Worm (Caenorhabditis elegans) whole organism, L3 larva: ENCODE data around the gene B0024.3.

Experiments
- ceh-16 ChIP-seq: sonication (generic microtip); optimal IDR thresholded peaks from 2 replicates; lab custom pipeline; 2017; ENCODE audit warnings: missing biosample characterization, missing genetic modification characterization
- ceh-28 ChIP-seq: fragments of 150-350 bp; optimal IDR thresholded peaks from 2 replicates; lab custom pipeline; 2014; ENCODE audit warnings: missing biosample characterization, missing genetic modification reagents, missing genetic modification characterization
- daf-12 ChIP-seq: fragments of 150-350 bp; optimal IDR thresholded peaks from 2 replicates; lab custom pipeline; 2014; ENCODE audit warnings: missing biosample characterization, missing genetic modification reagents, missing genetic modification characterization
- egl-5 ChIP-seq: fragments of 150-350 bp; optimal IDR thresholded peaks from 2 replicates; lab custom pipeline; 2017; ENCODE audit warnings: missing biosample characterization, missing genetic modification reagents, missing genetic modification characterization, inconsistent platforms
- elt-2 ChIP-seq: sonication (generic microtip); optimal IDR thresholded peaks from 2 replicates; lab custom pipeline; 2016; ENCODE audit warnings: missing genetic modification reagents, mild to moderate bottlenecking, missing genetic modification characterization, missing compliant biosample characterization
- elt-3 ChIP-seq, 3 experiments: fragments of 150-350 bp in 1 of 3; sonication (generic microtip) in 2 of 3; optimal IDR thresholded peaks; 2 replicates in 2 of 3; 4 replicates in 1 of 3; lab custom pipeline; 2014 to 2017; ENCODE audit warnings: missing biosample characterization in 3 of 3, missing genetic modification characterization in 3 of 3
- eor-1 ChIP-seq, 2 experiments: fragments of 150-350 bp; optimal IDR thresholded peaks; 2 replicates each; lab custom pipeline; 2014 to 2018; ENCODE audit warnings: missing biosample characterization in 2 of 2, missing genetic modification characterization in 2 of 2
- fkh-10 ChIP-seq: sonication (generic microtip); optimal IDR thresholded peaks from 2 replicates; lab custom pipeline; 2017; ENCODE audit warnings: missing biosample characterization, missing genetic modification reagents, missing genetic modification characterization
- fkh-2 ChIP-seq: fragments of 150-350 bp; optimal IDR thresholded peaks from 2 replicates; lab custom pipeline; 2014; ENCODE audit warnings: missing biosample characterization, missing genetic modification reagents, missing genetic modification characterization
- hmg-11 ChIP-seq: sonication (generic microtip); optimal IDR thresholded peaks from 2 replicates; lab custom pipeline; 2016; ENCODE audit warnings: missing genetic modification characterization, missing compliant biosample characterization
- lin-15B ChIP-seq: fragments of 150-350 bp; optimal IDR thresholded peaks from 2 replicates; lab custom pipeline; 2014; ENCODE audit warnings: missing biosample characterization, missing genetic modification characterization
- lin-39 ChIP-seq: fragments of 150-350 bp; optimal IDR thresholded peaks from 2 replicates; lab custom pipeline; 2018; ENCODE audit warnings: missing biosample characterization, missing genetic modification reagents, missing genetic modification characterization
- mdl-1 ChIP-seq: fragments of 150-350 bp; optimal IDR thresholded peaks from 2 replicates; lab custom pipeline; 2014; ENCODE audit warnings: missing biosample characterization, missing genetic modification characterization
- nfya-1 ChIP-seq: sonication (generic microtip); optimal IDR thresholded peaks from 2 replicates; lab custom pipeline; 2017; ENCODE audit warnings: missing genetic modification characterization, mild to moderate bottlenecking, missing compliant biosample characterization, antibody characterized with exemption, moderate library complexity; ENCODE audit not compliant: insufficient read depth
- nhr-11 ChIP-seq: fragments of 150-350 bp; optimal IDR thresholded peaks from 2 replicates; lab custom pipeline; 2014; ENCODE audit warnings: missing biosample characterization, missing genetic modification characterization
- nhr-12 ChIP-seq: fragments of 150-350 bp; optimal IDR thresholded peaks from 2 replicates; lab custom pipeline; 2014; ENCODE audit warnings: missing biosample characterization, missing genetic modification characterization
- nhr-23 ChIP-seq: fragments of 150-350 bp; optimal IDR thresholded peaks from 2 replicates; lab custom pipeline; 2014; ENCODE audit warnings: missing biosample characterization, missing genetic modification reagents, missing genetic modification characterization
- nhr-237 ChIP-seq: fragments of 150-350 bp; optimal IDR thresholded peaks from 2 replicates; lab custom pipeline; 2014; ENCODE audit warnings: missing biosample characterization, missing genetic modification characterization
- nhr-25 ChIP-seq: sonication (generic microtip); optimal IDR thresholded peaks from 2 replicates; lab custom pipeline; 2017; ENCODE audit warnings: missing biosample characterization, missing genetic modification characterization
- nhr-28 ChIP-seq: fragments of 150-350 bp; optimal IDR thresholded peaks from 2 replicates; lab custom pipeline; 2014; ENCODE audit warnings: missing biosample characterization, missing genetic modification characterization
- nhr-43 ChIP-seq: sonication (generic microtip); optimal IDR thresholded peaks from 2 replicates; lab custom pipeline; 2016; ENCODE audit warnings: mild to moderate bottlenecking, missing genetic modification characterization, missing compliant biosample characterization; ENCODE audit not compliant: poor library complexity, severe bottlenecking
- nhr-67 ChIP-seq: fragments of 150-350 bp; optimal IDR thresholded peaks from 2 replicates; lab custom pipeline; 2014; ENCODE audit warnings: missing biosample characterization, missing genetic modification characterization
- pha-4 ChIP-seq: fragments of 150-350 bp; optimal IDR thresholded peaks from 2 replicates; lab custom pipeline; 2014; ENCODE audit warnings: missing biosample characterization, missing genetic modification reagents, missing genetic modification characterization
- pqm-1 ChIP-seq: fragments of 150-350 bp; optimal IDR thresholded peaks from 2 replicates; lab custom pipeline; 2017; ENCODE audit warnings: missing biosample characterization, missing genetic modification characterization, inconsistent platforms
- snpc-4 ChIP-seq: fragments of 150-350 bp; optimal IDR thresholded peaks from 2 replicates; lab custom pipeline; 2014; ENCODE audit warnings: missing biosample characterization, missing genetic modification characterization
- zag-1 ChIP-seq: fragments of 150-350 bp; optimal IDR thresholded peaks from 2 replicates; lab custom pipeline; 2014; ENCODE audit warnings: missing biosample characterization, missing genetic modification characterization
- ztf-11 ChIP-seq: fragments of 150-350 bp; optimal IDR thresholded peaks from 2 replicates; lab custom pipeline; 2014; ENCODE audit warnings: missing biosample characterization, missing genetic modification characterization
- ztf-4 ChIP-seq: fragments of 150-350 bp; optimal IDR thresholded peaks from 2 replicates; lab custom pipeline; 2014; ENCODE audit warnings: missing biosample characterization, missing genetic modification characterization

B0024.3 gene

DNA sequence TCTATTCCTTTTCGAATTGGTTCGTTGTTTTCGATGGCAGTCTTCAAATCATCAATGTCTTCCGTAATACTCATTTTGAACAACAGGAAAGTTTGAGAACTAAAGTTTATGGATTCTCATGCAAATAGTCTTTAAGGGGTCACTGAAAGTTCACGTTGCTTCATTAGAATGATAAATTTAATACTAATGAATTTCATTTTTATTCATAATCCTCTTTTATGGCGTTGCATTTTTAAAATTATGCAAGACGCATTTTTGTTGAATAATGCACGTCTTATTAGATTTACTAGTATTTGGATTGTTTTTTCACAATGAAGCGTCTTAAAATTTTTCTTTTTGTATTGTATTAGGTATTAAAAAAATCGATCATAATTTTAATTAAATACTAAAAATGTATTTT, 44.3 kb upstream of the B0024.3 start, which contains the start of gene C12D8.9:
Gene C12D8.9 (minus strand): TSS at position 101 of the 400 bp plus-strand sequence.
- TF ChIP-seq eor-1 (tag; optimal IDR thresholded peaks at IDR 0.05; lab: Kevin White, UChicago) (no peak), nfya-1 (tag; lab: Kevin White, UChicago) (no peak), nhr-25 (tag; lab: Kevin White, UChicago) (no peak), nhr-67 (tag; lab: Kevin White, UChicago) (no peak), snpc-4 (tag; lab: Kevin White, UChicago) (no peak), nhr-28 (tag; lab: Kevin White, UChicago) (no peak), hmg-11 (tag; lab: Kevin White, UChicago) (no peak), daf-12 (tag; lab: Kevin White, UChicago) (no peak), zag-1 (tag; lab: Kevin White, UChicago) (no peak), ztf-11 (tag; lab: Kevin White, UChicago) (no peak), lin-39 (tag; lab: Kevin White, UChicago) (no peak), nhr-237 (tag; lab: Kevin White, UChicago) (no peak), nhr-23 (no peak), fkh-2 (no peak), pha-4 (no peak), nhr-11 (tag; lab: Kevin White, UChicago) (no peak), elt-2 (tag; lab: Kevin White, UChicago) (no peak), nhr-12 (tag; lab: Kevin White, UChicago) (no peak), ceh-16 (tag; lab: Kevin White, UChicago) (no peak)

ce11 chrV:10244018-10244720, 43.2 kb upstream of the B0024.3 start:
- TF ChIP-seq ceh-28 (no peak), elt-2 (tag; lab: Kevin White, UChicago) (peak; percentile 68), ztf-4 (no peak), pqm-1 (tag; lab: Kevin White, UChicago) (peak; percentile 2)

ce11 chrV:10245615-10246014, 41.7 kb upstream of the B0024.3 start:
- TF ChIP-seq elt-2 (tag; lab: Kevin White, UChicago) (peak; percentile 38), pha-4 (peak; percentile 90), pqm-1 (tag; lab: Kevin White, UChicago) (peak; percentile 30), snpc-4 (tag; lab: Kevin White, UChicago) (no peak)

DNA sequence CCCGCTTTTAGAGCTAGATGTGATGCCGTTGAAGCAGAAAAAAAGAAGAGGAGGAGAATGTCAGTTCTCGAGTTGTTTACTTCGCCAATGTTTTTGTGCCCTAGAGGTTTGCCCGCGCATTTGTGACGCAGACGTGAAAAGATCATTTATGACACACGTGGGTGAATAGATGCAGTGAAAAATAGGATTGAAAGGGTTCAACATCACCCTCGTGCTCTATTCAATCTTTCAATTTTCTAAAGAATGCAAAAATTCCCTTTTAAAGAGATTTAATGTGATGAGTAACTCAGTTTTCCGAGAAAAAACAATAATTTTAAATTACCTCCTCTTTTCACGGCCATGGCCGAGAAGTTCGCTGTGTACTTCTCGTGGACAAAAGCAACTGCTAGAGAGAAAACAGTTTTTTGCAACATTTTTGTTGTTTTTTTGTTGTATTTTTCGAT, 40.9 kb upstream of the B0024.3 start:
- TF ChIP-seq elt-3 (tag; optimal IDR thresholded peaks at IDR 0.05; lab: Kevin White, UChicago) = no peak
- TF ChIP-seq hmg-11 (tag; lab: Kevin White, UChicago) = no peak
- TF ChIP-seq ceh-16 (tag; lab: Kevin White, UChicago) = no peak
- TF ChIP-seq elt-2 (tag; lab: Kevin White, UChicago) = no peak
- TF ChIP-seq zag-1 (tag; lab: Kevin White, UChicago) = no peak
- no peak for TF ChIP-seq pqm-1 (tag; lab: Kevin White, UChicago)
- peak; percentile 34 for TF ChIP-seq lin-15B (tag; lab: Kevin White, UChicago)
- TF ChIP-seq snpc-4 (tag; lab: Kevin White, UChicago) = peak; percentile 18
- peak; percentile 89 for TF ChIP-seq mdl-1 (tag; lab: Kevin White, UChicago)
- peak; percentile 94 for TF ChIP-seq lin-39 (tag; lab: Kevin White, UChicago)
- TF ChIP-seq nfya-1 (tag; lab: Kevin White, UChicago) = peak; percentile 66
- peak; percentile 57 for TF ChIP-seq fkh-10
- TF ChIP-seq egl-5 = peak; percentile 62
- peak; percentile 79 for TF ChIP-seq pha-4
- no peak for TF ChIP-seq nhr-23
- TF ChIP-seq nhr-12 (tag; lab: Kevin White, UChicago) = no peak
- TF ChIP-seq nhr-237 (tag; lab: Kevin White, UChicago) = no peak

ce11 chrV:10246967-10247366, 40.4 kb upstream of the B0024.3 start:
- TF ChIP-seq lin-39 (tag; lab: Kevin White, UChicago) (peak; percentile 13), ceh-28 (no peak), hmg-11 (tag; lab: Kevin White, UChicago) (peak; percentile 38), elt-2 (tag; lab: Kevin White, UChicago) (peak; percentile 19), snpc-4 (tag; lab: Kevin White, UChicago) (peak; percentile 10), pha-4 (peak; percentile 67), nhr-43 (no peak), nfya-1 (tag; lab: Kevin White, UChicago) (peak; percentile 41)
